Fruit fly (Drosophila melanogaster) whole organism, adult: ENCODE results near the gene Fer3.

Experiments
- CG11617 ChIP-seq: fragments of 200-800 bp; sonication (Bioruptor generic); optimal IDR thresholded peaks from 2 replicates; lab custom pipeline; 2017; ENCODE audit warnings: mild to moderate bottlenecking, missing biosample characterization, missing genetic modification reagents, missing genetic modification characterization
- CG12768 ChIP-seq: fragments of 200-800 bp; sonication (Bioruptor generic); optimal IDR thresholded peaks from 2 replicates; lab custom pipeline; 2017; ENCODE audit warnings: missing biosample characterization, missing genetic modification characterization, mild to moderate bottlenecking, moderate library complexity, missing genetic modification reagents
- CG14711 ChIP-seq: fragments of 200-800 bp; sonication (Bioruptor generic); optimal IDR thresholded peaks from 2 replicates; lab custom pipeline; 2018; ENCODE audit warnings: missing biosample characterization, mild to moderate bottlenecking, missing genetic modification characterization, moderate library complexity
- CG1620 ChIP-seq: fragments of 200-800 bp; sonication (Bioruptor generic); optimal IDR thresholded peaks from 2 replicates; lab custom pipeline; 2016; ENCODE audit warnings: missing biosample characterization, missing genetic modification characterization
- CG33017 ChIP-seq: fragments of 200-800 bp; sonication (Bioruptor generic); optimal IDR thresholded peaks from 2 replicates; lab custom pipeline; 2018; ENCODE audit warnings: missing biosample characterization, mild to moderate bottlenecking, missing genetic modification characterization, moderate library complexity
- CG5204 ChIP-seq: fragments of 200-800 bp; sonication (Bioruptor generic); optimal IDR thresholded peaks from 2 replicates; lab custom pipeline; 2016; ENCODE audit warnings: missing biosample characterization, missing genetic modification characterization
- CG7045 ChIP-seq: fragments of 200-800 bp; sonication (Bioruptor generic); optimal IDR thresholded peaks from 2 replicates; lab custom pipeline; 2017; ENCODE audit warnings: missing biosample characterization, mild to moderate bottlenecking, missing genetic modification characterization
- CG7101 ChIP-seq: fragments of 200-800 bp; sonication (Bioruptor generic); optimal IDR thresholded peaks from 2 replicates; lab custom pipeline; 2018; ENCODE audit warnings: missing biosample characterization, mild to moderate bottlenecking, missing genetic modification characterization, moderate library complexity
- Clk ChIP-seq: fragments of 200-800 bp; sonication (Bioruptor generic); optimal IDR thresholded peaks from 2 replicates; lab custom pipeline; 2017; ENCODE audit warnings: missing biosample characterization, missing genetic modification characterization
- Crg-1 ChIP-seq: fragments of 200-800 bp; sonication (Bioruptor generic); optimal IDR thresholded peaks from 2 replicates; lab custom pipeline; 2016; ENCODE audit warnings: missing biosample characterization, missing genetic modification characterization
- Hr96 ChIP-seq: fragments of 200-800 bp; sonication (Bioruptor generic); optimal IDR thresholded peaks from 2 replicates; lab custom pipeline; 2016; ENCODE audit warnings: missing biosample characterization, missing genetic modification characterization
- Mnt ChIP-seq: fragments of 200-800 bp; sonication (Bioruptor generic); optimal IDR thresholded peaks from 2 replicates; lab custom pipeline; 2016; ENCODE audit warnings: missing biosample characterization, mild to moderate bottlenecking, missing genetic modification characterization
- bab1 ChIP-seq: fragments of 200-800 bp; sonication (Bioruptor generic); optimal IDR thresholded peaks from 3 replicates; lab custom pipeline; 2019; ENCODE audit warnings: missing biosample characterization, mild to moderate bottlenecking, missing genetic modification characterization, moderate library complexity
- cic ChIP-seq: fragments of 200-800 bp; sonication (Bioruptor generic); optimal IDR thresholded peaks from 2 replicates; lab custom pipeline; 2017; ENCODE audit warnings: missing biosample characterization, mild to moderate bottlenecking, missing genetic modification characterization, moderate library complexity
- cnc ChIP-seq, 2 experiments: fragments of >200 bp; optimal IDR thresholded peaks; 2 replicates each; lab custom pipeline; 2017
- kay ChIP-seq: fragments of 200-800 bp; sonication (Bioruptor generic); peaks from one replicate; lab custom pipeline; 2016; ENCODE audit warnings: missing biosample characterization, missing genetic modification characterization, borderline replicate concordance
- ovo ChIP-seq: fragments of 200-800 bp; sonication (Bioruptor generic); optimal IDR thresholded peaks from 2 replicates; lab custom pipeline; 2016; ENCODE audit warnings: missing biosample characterization, missing genetic modification characterization
- pad ChIP-seq: fragments of 200-800 bp; sonication (Bioruptor generic); optimal IDR thresholded peaks from 3 replicates; lab custom pipeline; 2017; ENCODE audit warnings: missing biosample characterization, missing genetic modification characterization, mild to moderate bottlenecking, moderate library complexity, missing genetic modification reagents
- tj ChIP-seq: fragments of 200-800 bp; sonication (Bioruptor generic); optimal IDR thresholded peaks from 3 replicates; lab custom pipeline; 2017; ENCODE audit warnings: missing biosample characterization, mild to moderate bottlenecking, missing genetic modification characterization, moderate library complexity
- toe ChIP-seq: fragments of 200-800 bp; sonication (Bioruptor generic); optimal IDR thresholded peaks from 2 replicates; lab custom pipeline; 2016; ENCODE audit warnings: missing biosample characterization, missing genetic modification characterization

Fer3 gene

DNA sequence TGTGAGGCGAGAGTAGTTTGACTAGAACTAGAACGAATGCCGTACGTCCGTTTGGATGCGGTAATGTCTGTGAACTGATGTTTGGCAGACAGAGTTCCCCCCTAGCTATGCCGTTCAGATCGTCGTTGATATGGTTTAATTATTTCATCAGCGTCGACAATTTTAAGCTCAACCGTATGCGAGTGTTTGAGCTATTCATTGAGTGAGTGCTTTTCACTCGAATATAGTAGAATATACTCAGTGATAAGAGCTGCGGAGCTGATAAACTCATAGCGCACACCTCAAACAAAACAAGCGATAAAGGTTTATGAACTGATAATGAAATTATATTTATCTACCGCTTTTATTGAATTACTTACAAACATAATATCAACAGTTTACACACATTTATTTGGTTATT lies 6.1 kb downstream of the Fer3 start, which contains the start of gene CG6834:
TSS of gene CG6834 (minus strand) at position 79 of the 400 bp plus-strand sequence.
- TF ChIP-seq pad (GFP tag; lab: Kevin White, UChicago) (no peak), CG5204 (GFP tag; lab: Kevin White, UChicago) (no peak), tj (GFP tag; lab: Kevin White, UChicago) (no peak), CG7101 (peak; percentile 20), toe (GFP tag; lab: Kevin White, UChicago) (no peak), cnc (optimal IDR thresholded peaks at IDR 0.05; lab: Kevin White, UChicago) (no peak), cic (GFP tag; lab: Kevin White, UChicago) (peak; percentile 1), CG14711 (tag; lab: Kevin White, UChicago) (no peak), Clk (GFP tag; lab: Kevin White, UChicago) (no peak), Hr96 (GFP tag; lab: Kevin White, UChicago) (no peak), Mnt (GFP tag; lab: Kevin White, UChicago) (no peak), CG7045 (GFP tag; lab: Kevin White, UChicago) (no peak), CG33017 (tag; lab: Kevin White, UChicago) (peak; percentile 24), kay (GFP tag; lab: Kevin White, UChicago) (peak; percentile 64), CG1620 (no peak), ovo (GFP tag; lab: Kevin White, UChicago) (no peak), Crg-1 (GFP tag; lab: Kevin White, UChicago) (no peak), CG11617 (GFP tag; lab: Kevin White, UChicago) (no peak), CG12768 (GFP tag; lab: Kevin White, UChicago) (no peak), bab1 (GFP tag; lab: Kevin White, UChicago) (no peak)

DNA sequence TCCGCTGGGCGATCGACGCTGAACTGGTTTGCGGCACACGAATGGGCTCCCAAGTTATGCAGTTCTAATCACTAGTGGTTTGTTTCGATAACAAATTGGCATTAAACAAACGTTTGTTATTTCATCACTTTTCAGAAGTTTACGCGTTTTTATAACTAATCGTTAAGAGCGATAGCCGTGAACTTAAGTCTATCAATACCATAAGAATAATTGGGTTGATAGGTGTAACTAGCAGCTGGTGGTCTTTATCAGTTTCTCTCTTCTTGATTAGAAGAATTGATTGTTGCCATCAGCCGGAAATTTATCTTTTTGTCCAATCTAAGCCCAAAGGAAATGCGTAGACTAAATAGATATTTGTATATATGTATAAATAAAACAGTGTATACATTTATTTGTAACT lies 9.8 kb downstream of the Fer3 start, which contains the start of gene CG6830:
TSS of gene CG6830 (minus strand) at position 27 of the 400 bp plus-strand sequence.
- TF ChIP-seq kay (GFP tag; lab: Kevin White, UChicago) (peak; percentile 29), tj (GFP tag; lab: Kevin White, UChicago) (no peak)

DNA sequence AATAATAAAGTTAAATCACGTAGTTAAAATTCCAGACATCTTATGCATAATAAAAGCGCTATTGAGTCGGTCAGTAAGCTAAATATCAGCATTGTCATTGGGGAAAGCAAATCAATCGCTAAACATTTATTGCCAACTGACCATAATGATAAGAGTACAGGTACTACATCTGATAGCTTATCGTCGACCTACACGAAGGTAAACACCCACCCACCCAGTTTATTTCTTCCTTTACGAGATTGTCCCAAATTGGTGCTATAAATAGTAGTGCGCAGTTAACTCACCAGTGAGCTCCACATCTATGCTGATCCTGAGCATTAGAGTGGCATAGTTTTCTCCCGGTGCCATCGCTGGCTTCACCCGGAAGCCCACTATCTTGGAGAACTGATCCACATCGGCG lies 10.4 kb downstream of the Fer3 start:
- TF ChIP-seq Mnt (GFP tag; lab: Kevin White, UChicago), result no peak
- peak; percentile 37 for TF ChIP-seq CG12768 (GFP tag; lab: Kevin White, UChicago)
- TF ChIP-seq CG33017 (tag; lab: Kevin White, UChicago), result no peak
- TF ChIP-seq CG7045 (GFP tag; lab: Kevin White, UChicago), result no peak
- TF ChIP-seq Hr96 (GFP tag; lab: Kevin White, UChicago), result no peak
- TF ChIP-seq CG5204 (GFP tag; lab: Kevin White, UChicago), result no peak
- TF ChIP-seq pad (GFP tag; lab: Kevin White, UChicago), result no peak
- no peak for TF ChIP-seq tj (GFP tag; lab: Kevin White, UChicago)
- TF ChIP-seq CG11617 (GFP tag; lab: Kevin White, UChicago), result no peak
- TF ChIP-seq cnc (optimal IDR thresholded peaks at IDR 0.05; lab: Kevin White, UChicago), result no peak
- no peak for TF ChIP-seq kay (GFP tag; lab: Kevin White, UChicago)
- TF ChIP-seq Crg-1 (GFP tag; lab: Kevin White, UChicago), result no peak
- no peak for TF ChIP-seq ovo (GFP tag; lab: Kevin White, UChicago)
- no peak for TF ChIP-seq CG7101
- peak; percentile 26 for TF ChIP-seq cic (GFP tag; lab: Kevin White, UChicago)

DNA sequence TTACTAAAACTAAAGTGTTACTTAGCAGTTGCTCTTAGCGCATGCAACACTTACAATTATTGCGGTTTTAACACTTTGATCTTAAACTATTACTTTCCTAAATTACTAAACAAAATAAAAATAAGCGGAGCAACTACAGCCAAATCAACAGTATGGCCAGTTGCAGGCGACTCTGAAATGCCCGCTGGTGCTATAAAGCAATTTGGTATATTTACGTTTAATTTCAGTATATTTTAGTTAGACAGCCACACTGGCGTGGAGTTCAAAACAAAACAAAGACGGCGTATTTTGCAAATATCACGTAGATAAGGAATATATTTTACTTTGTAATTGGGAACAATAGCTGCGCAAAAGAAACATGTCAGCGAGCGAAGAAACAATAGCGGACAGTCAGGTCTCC lies 14.6 kb downstream of the Fer3 start, which contains the start of the genes Taf12 and Ho:
TSS of gene Taf12 (minus strand) at position 178 of the 400 bp plus-strand sequence.
TSS of gene Ho (plus strand) at position 231 of the 400 bp plus-strand sequence.
- no peak for TF ChIP-seq pad (GFP tag; lab: Kevin White, UChicago)
- peak; percentile 38 for TF ChIP-seq bab1 (GFP tag; lab: Kevin White, UChicago)
- TF ChIP-seq Clk (GFP tag; lab: Kevin White, UChicago), result no peak
- no peak for TF ChIP-seq CG11617 (GFP tag; lab: Kevin White, UChicago)
- no peak for TF ChIP-seq tj (GFP tag; lab: Kevin White, UChicago)
- TF ChIP-seq CG14711 (tag; lab: Kevin White, UChicago), result peak; percentile 32
- peak; percentile 32 for TF ChIP-seq cic (GFP tag; lab: Kevin White, UChicago)
- TF ChIP-seq Mnt (GFP tag; lab: Kevin White, UChicago), result peak; percentile 45
- TF ChIP-seq CG33017 (tag; lab: Kevin White, UChicago), result no peak
- no peak for TF ChIP-seq kay (GFP tag; lab: Kevin White, UChicago)
- TF ChIP-seq CG5204 (GFP tag; lab: Kevin White, UChicago), result no peak
- TF ChIP-seq Hr96 (GFP tag; lab: Kevin White, UChicago), result no peak
- TF ChIP-seq CG7045 (GFP tag; lab: Kevin White, UChicago), result no peak
- TF ChIP-seq CG7101, result peak; percentile 21
- no peak for TF ChIP-seq toe (GFP tag; lab: Kevin White, UChicago)
- no peak for TF ChIP-seq Crg-1 (GFP tag; lab: Kevin White, UChicago)
- no peak for TF ChIP-seq CG12768 (GFP tag; lab: Kevin White, UChicago)
- no peak for TF ChIP-seq CG1620
- TF ChIP-seq ovo (GFP tag; lab: Kevin White, UChicago), result no peak
- no peak for TF ChIP-seq cnc (optimal IDR thresholded peaks at IDR 0.05; lab: Kevin White, UChicago)

DNA sequence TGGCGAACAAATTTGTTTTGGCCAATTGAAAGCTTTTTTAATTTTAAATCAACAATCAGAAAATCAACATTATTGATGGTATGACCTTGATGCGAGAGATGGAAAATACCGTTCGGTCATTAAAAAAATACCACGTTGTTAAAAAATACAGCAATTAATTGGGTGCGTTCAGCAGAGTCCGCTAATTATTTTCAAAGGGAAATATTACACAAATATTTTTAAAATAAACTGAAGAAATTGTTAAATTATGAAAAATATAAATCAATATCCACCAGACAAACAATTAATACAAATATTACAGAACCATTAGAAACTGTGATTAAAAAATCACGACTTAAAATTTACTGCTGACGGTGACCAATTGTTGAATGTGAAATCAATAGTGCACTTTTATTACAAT lies 16.1 kb downstream of the Fer3 start, which contains the start of gene CG18476:
TSS of gene CG18476 (minus strand) at position 101 of the 400 bp plus-strand sequence.
- no peak for TF ChIP-seq kay (GFP tag; lab: Kevin White, UChicago)
- no peak for TF ChIP-seq toe (GFP tag; lab: Kevin White, UChicago)
- peak; percentile 69 for TF ChIP-seq Crg-1 (GFP tag; lab: Kevin White, UChicago)
- TF ChIP-seq CG5204 (GFP tag; lab: Kevin White, UChicago), result no peak
- peak; percentile 34 for TF ChIP-seq ovo (GFP tag; lab: Kevin White, UChicago)
- peak; percentile 88 for TF ChIP-seq CG11617 (GFP tag; lab: Kevin White, UChicago)
- peak; percentile 7 for TF ChIP-seq cic (GFP tag; lab: Kevin White, UChicago)
- peak; percentile 95 for TF ChIP-seq CG14711 (tag; lab: Kevin White, UChicago)
- peak; percentile 92 for TF ChIP-seq CG12768 (GFP tag; lab: Kevin White, UChicago)
- peak; percentile 95 for TF ChIP-seq CG33017 (tag; lab: Kevin White, UChicago)
- peak; percentile 88 for TF ChIP-seq CG7045 (GFP tag; lab: Kevin White, UChicago)
- TF ChIP-seq pad (GFP tag; lab: Kevin White, UChicago), result peak; percentile 81
- TF ChIP-seq Clk (GFP tag; lab: Kevin White, UChicago), result peak; percentile 75
- peak; percentile 58 for TF ChIP-seq Hr96 (GFP tag; lab: Kevin White, UChicago)
- TF ChIP-seq Mnt (GFP tag; lab: Kevin White, UChicago), result peak; percentile 70
- TF ChIP-seq CG1620, result peak; percentile 86
- TF ChIP-seq tj (GFP tag; lab: Kevin White, UChicago), result peak; percentile 85
- no peak for TF ChIP-seq cnc (optimal IDR thresholded peaks at IDR 0.05; lab: Kevin White, UChicago)
- peak; percentile 96 for TF ChIP-seq CG7101
- peak; percentile 97 for TF ChIP-seq bab1 (GFP tag; lab: Kevin White, UChicago)
